Fruit fly (Drosophila melanogaster): ENCODE measurements around the gene NFAT.

dm6 chrX:13691992-13692391 is 67.4 kb downstream of the NFAT start, which contains the start of gene Nna1:
- TF ChIP-seq ey (GFP tag; optimal IDR thresholded peaks at IDR 0.05) (no peak), GATAd (GFP tag; optimal IDR thresholded peaks at IDR 0.05) (no peak), Hnf4 (GFP tag; optimal IDR thresholded peaks at IDR 0.05) (no peak), sv (GFP tag; optimal IDR thresholded peaks at IDR 0.05) (no peak), br (GFP tag; optimal IDR thresholded peaks at IDR 0.05) (no peak), foxo (GFP tag; optimal IDR thresholded peaks at IDR 0.05) (no peak), woc (GFP tag; optimal IDR thresholded peaks at IDR 0.05) (no peak), psq (GFP tag; optimal IDR thresholded peaks at IDR 0.05) (no peak), Dfd (GFP tag; optimal IDR thresholded peaks at IDR 0.05) (no peak), sage (GFP tag; optimal IDR thresholded peaks at IDR 0.05) (no peak), HLH106 (tag; optimal IDR thresholded peaks at IDR 0.05) (no peak)

Measured in whole organism, wandering third instar larva.